Fruit fly (Drosophila melanogaster): ENCODE data around the gene mus304.

dm6 chr3L:18147596-18147995, 38.0 kb downstream of the mus304 start:
- TF ChIP-seq Clk (GFP tag; optimal IDR thresholded peaks at IDR 0.05) (no peak), CG5204 (GFP tag; optimal IDR thresholded peaks at IDR 0.05) (no peak), toe (GFP tag; optimal IDR thresholded peaks at IDR 0.05) (no peak), CG7101 (tag; optimal IDR thresholded peaks at IDR 0.05) (no peak), Hr96 (GFP tag; optimal IDR thresholded peaks at IDR 0.05) (no peak), Crg-1 (GFP tag; optimal IDR thresholded peaks at IDR 0.05) (no peak), cic (GFP tag; optimal IDR thresholded peaks at IDR 0.05) (no peak), CG7045 (GFP tag; optimal IDR thresholded peaks at IDR 0.05) (no peak), bab1 (GFP tag; optimal IDR thresholded peaks at IDR 0.05) (no peak), kay (GFP tag; ENCODE audit: borderline replicate concordance) (no peak), CG14711 (tag; optimal IDR thresholded peaks at IDR 0.05) (no peak), ovo (GFP tag; optimal IDR thresholded peaks at IDR 0.05) (no peak), CG11617 (GFP tag; optimal IDR thresholded peaks at IDR 0.05) (no peak), CG33017 (tag; optimal IDR thresholded peaks at IDR 0.05) (no peak)
